Worm (Caenorhabditis elegans) whole organism, L3 larva: ENCODE results near the gene ugt-44.

Source experiments
- R02D3.7 ChIP-seq: fragments of 150-350 bp; optimal IDR thresholded peaks from 2 replicates; lab custom pipeline; 2014; ENCODE audit warnings: missing biosample characterization, missing genetic modification characterization
- ZK546.5 ChIP-seq: sonication (generic microtip); optimal IDR thresholded peaks from 2 replicates; lab custom pipeline; 2017; ENCODE audit warnings: missing biosample characterization, missing genetic modification characterization
- ceh-16 ChIP-seq: sonication (generic microtip); optimal IDR thresholded peaks from 2 replicates; lab custom pipeline; 2017; ENCODE audit warnings: missing biosample characterization, missing genetic modification characterization
- ceh-82 ChIP-seq: fragments of 150-350 bp; optimal IDR thresholded peaks from 2 replicates; lab custom pipeline; 2014; ENCODE audit warnings: missing biosample characterization, missing genetic modification characterization
- ceh-9 ChIP-seq: sonication (generic microtip); optimal IDR thresholded peaks from 2 replicates; lab custom pipeline; 2018; ENCODE audit warnings: missing biosample characterization, missing genetic modification characterization
- daf-12 ChIP-seq: fragments of 150-350 bp; optimal IDR thresholded peaks from 2 replicates; lab custom pipeline; 2014; ENCODE audit warnings: missing biosample characterization, missing genetic modification reagents, missing genetic modification characterization
- egl-27 ChIP-seq: sonication (generic microtip); optimal IDR thresholded peaks from 4 replicates; lab custom pipeline; 2017; ENCODE audit warnings: missing biosample characterization, missing genetic modification reagents, missing genetic modification characterization
- egl-5 ChIP-seq: fragments of 150-350 bp; optimal IDR thresholded peaks from 2 replicates; lab custom pipeline; 2017; ENCODE audit warnings: missing biosample characterization, missing genetic modification reagents, missing genetic modification characterization, inconsistent platforms
- elt-2 ChIP-seq: sonication (generic microtip); optimal IDR thresholded peaks from 2 replicates; lab custom pipeline; 2016; ENCODE audit warnings: missing genetic modification reagents, mild to moderate bottlenecking, missing genetic modification characterization, missing compliant biosample characterization
- elt-3 ChIP-seq, 3 experiments: fragments of 150-350 bp in 1 of 3; sonication (generic microtip) in 2 of 3; optimal IDR thresholded peaks; 2 replicates in 2 of 3; 4 replicates in 1 of 3; lab custom pipeline; 2014 to 2017; ENCODE audit warnings: missing biosample characterization in 3 of 3, missing genetic modification characterization in 3 of 3
- eor-1 ChIP-seq, 2 experiments: fragments of 150-350 bp; optimal IDR thresholded peaks; 2 replicates each; lab custom pipeline; 2014 to 2018; ENCODE audit warnings: missing biosample characterization in 2 of 2, missing genetic modification characterization in 2 of 2
- fkh-10 ChIP-seq: sonication (generic microtip); optimal IDR thresholded peaks from 2 replicates; lab custom pipeline; 2017; ENCODE audit warnings: missing biosample characterization, missing genetic modification reagents, missing genetic modification characterization
- fos-1 ChIP-seq: fragments of 150-350 bp; optimal IDR thresholded peaks from 2 replicates; lab custom pipeline; 2014; ENCODE audit warnings: missing biosample characterization, missing genetic modification characterization
- hmg-11 ChIP-seq: sonication (generic microtip); optimal IDR thresholded peaks from 2 replicates; lab custom pipeline; 2016; ENCODE audit warnings: missing genetic modification characterization, missing compliant biosample characterization
- jun-1 ChIP-seq: fragments of 150-350 bp; optimal IDR thresholded peaks from 2 replicates; lab custom pipeline; 2014; ENCODE audit warnings: missing biosample characterization, missing genetic modification reagents, missing genetic modification characterization
- lin-39 ChIP-seq: fragments of 150-350 bp; optimal IDR thresholded peaks from 2 replicates; lab custom pipeline; 2018; ENCODE audit warnings: missing biosample characterization, missing genetic modification reagents, missing genetic modification characterization
- lsy-12 ChIP-seq: sonication (generic microtip); optimal IDR thresholded peaks from 2 replicates; lab custom pipeline; 2016; ENCODE audit warnings: mild to moderate bottlenecking, missing genetic modification characterization, missing compliant biosample characterization
- mdl-1 ChIP-seq: fragments of 150-350 bp; optimal IDR thresholded peaks from 2 replicates; lab custom pipeline; 2014; ENCODE audit warnings: missing biosample characterization, missing genetic modification characterization
- mml-1 ChIP-seq: fragments of 150-350 bp; sonication (generic microtip); optimal IDR thresholded peaks from 3 replicates; lab custom pipeline; 2014; ENCODE audit warnings: missing biosample characterization, missing genetic modification characterization
- nfya-1 ChIP-seq: sonication (generic microtip); optimal IDR thresholded peaks from 2 replicates; lab custom pipeline; 2017; ENCODE audit warnings: missing genetic modification characterization, mild to moderate bottlenecking, missing compliant biosample characterization, antibody characterized with exemption, moderate library complexity; ENCODE audit not compliant: insufficient read depth
- nhr-11 ChIP-seq: fragments of 150-350 bp; optimal IDR thresholded peaks from 2 replicates; lab custom pipeline; 2014; ENCODE audit warnings: missing biosample characterization, missing genetic modification characterization
- nhr-12 ChIP-seq: fragments of 150-350 bp; optimal IDR thresholded peaks from 2 replicates; lab custom pipeline; 2014; ENCODE audit warnings: missing biosample characterization, missing genetic modification characterization
- nhr-23 ChIP-seq: fragments of 150-350 bp; optimal IDR thresholded peaks from 2 replicates; lab custom pipeline; 2014; ENCODE audit warnings: missing biosample characterization, missing genetic modification reagents, missing genetic modification characterization
- nhr-237 ChIP-seq: fragments of 150-350 bp; optimal IDR thresholded peaks from 2 replicates; lab custom pipeline; 2014; ENCODE audit warnings: missing biosample characterization, missing genetic modification characterization
- nhr-25 ChIP-seq: sonication (generic microtip); optimal IDR thresholded peaks from 2 replicates; lab custom pipeline; 2017; ENCODE audit warnings: missing biosample characterization, missing genetic modification characterization
- nhr-43 ChIP-seq: sonication (generic microtip); optimal IDR thresholded peaks from 2 replicates; lab custom pipeline; 2016; ENCODE audit warnings: mild to moderate bottlenecking, missing genetic modification characterization, missing compliant biosample characterization; ENCODE audit not compliant: poor library complexity, severe bottlenecking
- nhr-67 ChIP-seq: fragments of 150-350 bp; optimal IDR thresholded peaks from 2 replicates; lab custom pipeline; 2014; ENCODE audit warnings: missing biosample characterization, missing genetic modification characterization
- nhr-76 ChIP-seq: fragments of 150-350 bp; sonication (generic microtip); optimal IDR thresholded peaks from 5 replicates; lab custom pipeline; 2014; ENCODE audit warnings: missing biosample characterization, missing genetic modification characterization
- pha-4 ChIP-seq: fragments of 150-350 bp; optimal IDR thresholded peaks from 2 replicates; lab custom pipeline; 2014; ENCODE audit warnings: missing biosample characterization, missing genetic modification reagents, missing genetic modification characterization
- pqm-1 ChIP-seq: fragments of 150-350 bp; optimal IDR thresholded peaks from 2 replicates; lab custom pipeline; 2017; ENCODE audit warnings: missing biosample characterization, missing genetic modification characterization, inconsistent platforms
- skn-1 ChIP-seq: fragments of 150-350 bp; optimal IDR thresholded peaks from 2 replicates; lab custom pipeline; 2014; ENCODE audit warnings: missing biosample characterization, missing genetic modification characterization
- snpc-4 ChIP-seq: fragments of 150-350 bp; optimal IDR thresholded peaks from 2 replicates; lab custom pipeline; 2014; ENCODE audit warnings: missing biosample characterization, missing genetic modification characterization
- tbx-2 ChIP-seq: sonication (generic microtip); optimal IDR thresholded peaks from 2 replicates; lab custom pipeline; 2016; ENCODE audit warnings: mild to moderate bottlenecking, missing genetic modification characterization, missing compliant biosample characterization
- unc-39 ChIP-seq: sonication (generic microtip); optimal IDR thresholded peaks from 4 replicates; lab custom pipeline; 2017; ENCODE audit warnings: missing biosample characterization, missing genetic modification characterization
- zag-1 ChIP-seq: fragments of 150-350 bp; optimal IDR thresholded peaks from 2 replicates; lab custom pipeline; 2014; ENCODE audit warnings: missing biosample characterization, missing genetic modification characterization
- ztf-11 ChIP-seq: fragments of 150-350 bp; optimal IDR thresholded peaks from 2 replicates; lab custom pipeline; 2014; ENCODE audit warnings: missing biosample characterization, missing genetic modification characterization
- ztf-4 ChIP-seq: fragments of 150-350 bp; optimal IDR thresholded peaks from 2 replicates; lab custom pipeline; 2014; ENCODE audit warnings: missing biosample characterization, missing genetic modification characterization

The ugt-44 gene

ce11 chrIV:10503750-10504232 lies 34.2 kb downstream of the ugt-44 start (continued):
- TF ChIP-seq fkh-10 (GFP tag; lab: Kevin White, UChicago), result peak; percentile 90
- TF ChIP-seq lin-39, result peak; percentile 77
- no peak for TF ChIP-seq pqm-1
- no peak for TF ChIP-seq egl-27 (tag; lab: Kevin White, UChicago)

- TF ChIP-seq nhr-12, result no peak
- TF ChIP-seq egl-5 (tag; lab: Kevin White, UChicago), result peak; percentile 14
These were observed 35.5 kb downstream of the ugt-44 start for ce11 chrIV:10505016-10505415.

ce11 chrIV:10506016-10506415 lies 36.5 kb downstream of the ugt-44 start:
- TF ChIP-seq nhr-12 (no peak), pqm-1 (peak; percentile 63), nfya-1 (tag; lab: Kevin White, UChicago) (peak; percentile 29), ceh-9 (tag; lab: Kevin White, UChicago) (no peak), unc-39 (tag; lab: Kevin White, UChicago) (no peak), elt-2 (peak; percentile 53)
- TF ChIP-seq, all 47 proteins: peak for 3

- TF ChIP-seq daf-12 (no peak), hmg-11 (tag; lab: Kevin White, UChicago) (peak; percentile 5), tbx-2 (no peak), lsy-12 (tag; lab: Kevin White, UChicago) (no peak), zag-1 (tag; lab: Kevin White, UChicago) (no peak), nhr-23 (tag; lab: Kevin White, UChicago) (no peak), nhr-11 (no peak), R02D3.7 (no peak), nhr-67 (no peak), snpc-4 (no peak), fkh-10 (GFP tag; lab: Kevin White, UChicago) (peak; percentile 86), ceh-82 (tag; lab: Kevin White, UChicago) (no peak), nhr-76 (tag; lab: Kevin White, UChicago) (no peak), nhr-12 (no peak), nfya-1 (tag; lab: Kevin White, UChicago) (peak; percentile 55), egl-27 (tag; lab: Kevin White, UChicago) (no peak), lin-39 (no peak), ceh-9 (tag; lab: Kevin White, UChicago) (no peak)
These were observed 38.0 kb downstream of the ugt-44 start for ce11 chrIV:10507586-10507985.

- TF ChIP-seq pqm-1, result peak; percentile 90
- TF ChIP-seq skn-1 (tag; lab: Kevin White, UChicago), result no peak
- TF ChIP-seq daf-12, result no peak
- TF ChIP-seq pha-4 (tag; lab: Kevin White, UChicago), result peak; percentile 84
- TF ChIP-seq lsy-12 (tag; lab: Kevin White, UChicago), result no peak
- TF ChIP-seq nhr-237 (tag; lab: Kevin White, UChicago), result no peak
- no peak for TF ChIP-seq nhr-43 (tag; lab: Kevin White, UChicago)
- no peak for TF ChIP-seq mdl-1 (tag; lab: Kevin White, UChicago)
- peak; percentile 94 for TF ChIP-seq elt-2
- peak; percentile 8 for TF ChIP-seq nfya-1 (tag; lab: Kevin White, UChicago)
- no peak for TF ChIP-seq fkh-10 (GFP tag; lab: Kevin White, UChicago)
- TF ChIP-seq jun-1, result peak; percentile 77
- no peak for TF ChIP-seq ZK546.5 (tag; lab: Kevin White, UChicago)
- no peak for TF ChIP-seq mml-1 (tag; lab: Kevin White, UChicago)
- no peak for TF ChIP-seq fos-1 (tag; lab: Kevin White, UChicago)
- TF ChIP-seq ceh-16, result no peak
- TF ChIP-seq tbx-2, result no peak
- TF ChIP-seq eor-1 (tag; optimal IDR thresholded peaks at IDR 0.05; lab: Kevin White, UChicago), result no peak
These were observed 41.9 kb downstream of the ugt-44 start for ce11 chrIV:10511432-10511831.

ce11 chrIV:10512752-10513151 lies 43.2 kb downstream of the ugt-44 start:
- TF ChIP-seq skn-1 (tag; lab: Kevin White, UChicago), result no peak
- TF ChIP-seq fkh-10 (GFP tag; lab: Kevin White, UChicago), result no peak
- TF ChIP-seq ceh-16, result no peak
- TF ChIP-seq unc-39 (tag; lab: Kevin White, UChicago), result no peak
- TF ChIP-seq nhr-25 (tag; lab: Kevin White, UChicago), result no peak
- TF ChIP-seq lin-39, result peak; percentile 45
- TF ChIP-seq lsy-12 (tag; lab: Kevin White, UChicago), result no peak
- TF ChIP-seq elt-3 (tag; optimal IDR thresholded peaks at IDR 0.05; lab: Kevin White, UChicago), result no peak
- no peak for TF ChIP-seq fos-1 (tag; lab: Kevin White, UChicago)
- TF ChIP-seq daf-12, result no peak
- peak; percentile 26 for TF ChIP-seq nfya-1 (tag; lab: Kevin White, UChicago)
- TF ChIP-seq pqm-1, result no peak
- TF ChIP-seq ztf-4 (tag; lab: Kevin White, UChicago), result no peak
- no peak for TF ChIP-seq snpc-4
- TF ChIP-seq nhr-76 (tag; lab: Kevin White, UChicago), result no peak
- no peak for TF ChIP-seq ztf-11 (tag; lab: Kevin White, UChicago)
- TF ChIP-seq egl-5 (tag; lab: Kevin White, UChicago), result peak; percentile 64
- no peak for TF ChIP-seq zag-1 (tag; lab: Kevin White, UChicago)
- no peak for TF ChIP-seq nhr-67
